Fruit fly (Drosophila melanogaster): Measurements from ENCODE around the gene CG31606.

CG31606 gene

DNA sequence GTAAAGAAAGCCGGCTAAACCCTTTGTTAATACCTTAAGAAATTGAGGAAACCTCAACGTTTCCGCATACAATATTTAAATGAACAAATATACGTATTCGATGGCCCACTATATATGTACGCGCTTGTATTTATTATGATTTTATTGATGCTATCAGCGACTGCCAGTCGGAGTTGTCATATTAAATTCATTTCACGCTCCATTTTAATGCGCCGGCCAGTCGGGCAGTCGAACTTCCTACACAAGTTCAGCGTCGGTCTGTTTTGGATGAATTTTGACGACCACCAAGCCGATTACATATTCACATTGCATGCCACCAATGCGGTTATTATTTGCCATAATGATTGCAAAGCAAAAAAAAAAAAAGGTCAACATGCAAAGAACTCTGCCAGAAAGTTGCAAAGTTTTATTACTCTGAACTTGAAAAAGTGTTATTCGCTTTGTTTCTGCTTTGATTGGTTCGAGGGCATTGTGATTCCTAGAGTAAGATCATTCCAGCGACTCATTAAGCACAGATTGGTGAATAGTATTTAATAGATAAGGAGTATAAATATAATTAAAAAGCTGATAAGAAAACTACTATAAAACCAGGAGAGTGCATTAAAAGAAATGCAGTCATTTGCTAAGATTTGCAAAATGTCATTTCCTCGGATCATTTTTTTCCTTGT is at the start of gene CG31606:
Gene CG31606 (plus strand): TSS at position 618 of the 668 bp plus-strand sequence.
- TF ChIP-seq Sin3A (optimal IDR thresholded peaks at IDR 0.05) (no peak), ttk (optimal IDR thresholded peaks at IDR 0.05) (no peak), h (optimal IDR thresholded peaks at IDR 0.05) (no peak), Myc (optimal IDR thresholded peaks at IDR 0.05) (no peak), insv (optimal IDR thresholded peaks at IDR 0.05) (no peak), psq (optimal IDR thresholded peaks at IDR 0.05) (no peak)

dm6 chr2L:8097964-8098945 is 49.2 kb upstream of the CG31606 start:
- no peak for TF ChIP-seq Myc (optimal IDR thresholded peaks at IDR 0.05)
- TF ChIP-seq Sin3A (optimal IDR thresholded peaks at IDR 0.05) = no peak
- no peak for TF ChIP-seq insv (optimal IDR thresholded peaks at IDR 0.05)
- no peak for TF ChIP-seq h (optimal IDR thresholded peaks at IDR 0.05)
- TF ChIP-seq ttk (optimal IDR thresholded peaks at IDR 0.05) = no peak
- no peak for TF ChIP-seq psq (optimal IDR thresholded peaks at IDR 0.05)

dm6 chr2L:8099050-8099449 is 48.4 kb upstream of the CG31606 start:
- no peak for TF ChIP-seq psq (optimal IDR thresholded peaks at IDR 0.05)
- no peak for TF ChIP-seq Myc (optimal IDR thresholded peaks at IDR 0.05)
- TF ChIP-seq h (optimal IDR thresholded peaks at IDR 0.05) = no peak

- no peak for TF ChIP-seq Sin3A (optimal IDR thresholded peaks at IDR 0.05)
- no peak for TF ChIP-seq psq (optimal IDR thresholded peaks at IDR 0.05)
- no peak for TF ChIP-seq h (optimal IDR thresholded peaks at IDR 0.05)
- TF ChIP-seq Myc (optimal IDR thresholded peaks at IDR 0.05) = no peak
- TF ChIP-seq ttk (optimal IDR thresholded peaks at IDR 0.05) = no peak
- TF ChIP-seq insv (optimal IDR thresholded peaks at IDR 0.05) = no peak
Observed at dm6 chr2L:8099615-8100375, 47.6 kb upstream of the CG31606 start.

DNA sequence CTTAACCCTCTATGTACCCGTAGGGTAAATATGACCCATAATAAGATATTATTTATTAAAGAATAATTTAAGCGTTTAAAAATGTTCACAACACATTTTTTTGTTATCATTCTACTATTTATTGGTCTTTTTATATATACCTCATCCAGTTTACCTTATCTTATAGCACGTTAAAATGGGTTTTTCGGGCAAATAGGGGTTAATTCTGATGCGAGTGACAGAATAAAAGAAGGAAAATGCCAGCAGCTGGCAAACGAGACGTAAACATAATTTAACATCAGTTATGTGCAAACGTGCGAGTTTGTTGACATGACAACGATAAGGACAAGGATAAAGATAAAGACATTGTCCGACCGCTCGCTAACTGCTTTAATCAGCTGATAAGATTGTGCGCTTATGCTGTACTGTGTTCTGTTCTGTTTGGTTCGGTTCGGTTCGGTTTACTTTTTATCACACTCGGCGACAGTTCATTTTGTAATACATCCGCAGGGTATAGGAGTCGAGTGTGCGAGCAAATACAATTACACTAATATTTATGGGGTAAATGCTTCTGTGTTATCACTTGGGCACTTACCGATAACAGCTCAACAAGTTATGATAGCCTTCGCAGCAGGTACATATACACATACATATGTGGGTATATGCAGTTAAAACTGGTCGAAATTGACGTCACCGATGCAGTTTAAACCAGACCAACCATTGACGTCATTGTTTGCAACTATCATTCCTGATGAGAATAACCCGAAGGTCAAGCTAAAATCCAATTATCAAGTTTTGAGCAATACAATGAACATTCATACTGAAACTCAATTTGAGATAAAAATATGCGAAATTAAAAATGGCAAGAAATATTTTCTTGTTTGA is 46.7 kb upstream of the CG31606 start:
- TF ChIP-seq h (optimal IDR thresholded peaks at IDR 0.05) = no peak
- no peak for TF ChIP-seq insv (optimal IDR thresholded peaks at IDR 0.05)
- TF ChIP-seq ttk (optimal IDR thresholded peaks at IDR 0.05) = no peak
- TF ChIP-seq Myc (optimal IDR thresholded peaks at IDR 0.05) = no peak
- no peak for TF ChIP-seq Sin3A (optimal IDR thresholded peaks at IDR 0.05)
- no peak for TF ChIP-seq psq (optimal IDR thresholded peaks at IDR 0.05)

DNA sequence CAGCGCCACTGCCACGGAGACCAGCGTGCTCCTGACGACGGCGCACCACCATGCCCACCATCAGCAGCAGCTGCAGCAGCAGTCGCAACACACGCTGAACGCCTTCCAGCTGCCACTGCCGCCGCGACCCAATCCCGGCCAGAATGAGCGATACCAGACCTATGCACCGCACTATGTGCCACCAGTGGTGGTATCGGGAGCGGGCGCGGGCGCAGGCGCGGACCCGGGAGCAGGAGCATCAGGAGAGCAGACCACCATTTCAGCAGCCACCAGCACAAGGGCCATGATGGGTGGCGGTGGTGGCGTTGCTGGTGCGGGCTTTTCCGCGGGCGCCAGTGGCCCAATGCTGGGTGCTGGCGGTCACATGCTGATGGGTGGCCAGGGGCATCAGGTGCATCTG is 44.3 kb upstream of the CG31606 start:
- TF ChIP-seq insv (optimal IDR thresholded peaks at IDR 0.05) (no peak), psq (optimal IDR thresholded peaks at IDR 0.05) (no peak), ttk (optimal IDR thresholded peaks at IDR 0.05) (no peak), Myc (optimal IDR thresholded peaks at IDR 0.05) (no peak), Sin3A (optimal IDR thresholded peaks at IDR 0.05) (no peak), h (optimal IDR thresholded peaks at IDR 0.05) (no peak)

- TF ChIP-seq insv (optimal IDR thresholded peaks at IDR 0.05) (no peak), Sin3A (optimal IDR thresholded peaks at IDR 0.05) (no peak), ttk (optimal IDR thresholded peaks at IDR 0.05) (no peak), Myc (optimal IDR thresholded peaks at IDR 0.05) (no peak), h (optimal IDR thresholded peaks at IDR 0.05) (no peak), psq (optimal IDR thresholded peaks at IDR 0.05) (no peak)
Observed at dm6 chr2L:8104094-8104493, 43.3 kb upstream of the CG31606 start.

DNA sequence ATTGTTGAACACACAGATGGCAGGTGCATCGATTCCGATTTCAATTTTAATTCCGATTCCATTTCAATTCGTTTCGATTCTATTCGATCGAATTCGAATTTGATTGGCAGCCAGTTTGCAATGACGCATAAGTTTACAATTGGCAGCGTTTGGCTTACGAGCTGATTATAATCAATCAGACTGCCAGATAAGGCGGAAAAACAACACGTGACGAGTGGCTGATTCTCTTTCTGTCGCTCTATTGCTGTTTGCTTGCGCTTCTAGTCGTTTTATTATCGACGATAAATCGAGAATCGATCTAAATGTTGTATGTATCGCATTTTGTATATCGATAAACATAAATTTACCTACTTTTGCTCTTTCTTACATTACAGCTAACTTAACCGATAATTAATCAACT is 42.7 kb upstream of the CG31606 start:
- TF ChIP-seq ttk (optimal IDR thresholded peaks at IDR 0.05) (no peak), psq (optimal IDR thresholded peaks at IDR 0.05) (no peak), insv (optimal IDR thresholded peaks at IDR 0.05) (no peak), h (optimal IDR thresholded peaks at IDR 0.05) (no peak), Myc (optimal IDR thresholded peaks at IDR 0.05) (no peak), Sin3A (optimal IDR thresholded peaks at IDR 0.05) (no peak)

- no peak for TF ChIP-seq ttk (optimal IDR thresholded peaks at IDR 0.05)
- no peak for TF ChIP-seq h (optimal IDR thresholded peaks at IDR 0.05)
- no peak for TF ChIP-seq Sin3A (optimal IDR thresholded peaks at IDR 0.05)
- TF ChIP-seq Myc (optimal IDR thresholded peaks at IDR 0.05) = no peak
- TF ChIP-seq insv (optimal IDR thresholded peaks at IDR 0.05) = no peak
- TF ChIP-seq psq (optimal IDR thresholded peaks at IDR 0.05) = no peak
Observed at dm6 chr2L:8110549-8111438, 36.6 kb upstream of the CG31606 start.

DNA sequence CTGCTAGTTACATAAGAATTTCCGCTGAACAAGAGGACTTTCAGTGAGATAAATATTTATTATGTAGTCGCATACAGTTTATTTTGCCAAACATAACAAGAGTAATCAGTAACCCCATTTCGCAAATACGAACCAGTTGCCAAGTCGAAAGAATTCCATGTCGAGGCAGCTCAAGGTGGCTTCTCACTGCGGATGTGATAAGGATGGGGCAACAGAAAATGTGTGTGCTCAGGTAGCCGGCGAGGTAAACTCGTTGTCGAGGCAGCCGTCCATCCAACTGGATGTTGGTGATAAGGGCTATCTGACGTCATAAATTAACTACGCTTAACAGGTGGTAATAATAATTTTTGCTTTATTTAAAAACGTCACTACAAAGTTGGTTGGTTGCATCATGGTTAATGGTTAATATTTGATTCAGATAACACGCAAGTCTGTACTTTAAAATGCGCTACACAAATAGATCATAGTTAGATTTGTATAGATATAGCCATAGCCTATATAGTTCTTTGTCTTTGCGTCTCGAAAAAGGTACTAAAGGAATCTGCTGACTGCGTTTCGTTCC is 30.7 kb upstream of the CG31606 start:
- TF ChIP-seq psq (optimal IDR thresholded peaks at IDR 0.05) (no peak), ttk (optimal IDR thresholded peaks at IDR 0.05) (no peak)

Measured in Kc167 (cell line).